Worm (Caenorhabditis elegans): ENCODE measurements around the gene zim-1.

DNA sequence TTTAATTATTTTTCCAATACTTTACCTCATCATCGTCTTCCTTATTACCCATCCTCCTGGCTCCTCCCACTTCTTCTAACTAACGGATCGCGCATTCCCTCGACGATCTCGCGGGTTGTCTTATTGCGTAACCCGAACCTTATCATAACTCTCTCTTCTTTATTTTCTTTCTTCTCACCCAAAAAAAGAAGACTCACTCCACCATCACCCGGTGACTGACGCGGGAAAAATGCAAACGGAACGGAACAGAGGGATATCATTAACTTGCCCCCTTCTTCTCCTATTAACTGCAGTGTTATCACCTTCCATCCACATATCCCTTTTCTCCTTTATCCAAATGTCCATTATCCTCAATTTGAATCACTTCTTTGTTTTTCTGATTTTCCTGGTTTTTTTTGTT, 23.2 kb downstream of the zim-1 start:
- TF ChIP-seq flt-1 (GFP tag; IDR thresholded peaks at IDR 0.05), result no peak
- no peak for TF ChIP-seq ztf-23 (GFP tag; IDR thresholded peaks at IDR 0.05)
- no peak for TF ChIP-seq T22C8.4 (GFP tag; IDR thresholded peaks at IDR 0.05)
- TF ChIP-seq tab-1 (GFP tag; IDR thresholded peaks at IDR 0.05), result no peak
- no peak for TF ChIP-seq med-1 (GFP tag; optimal IDR thresholded peaks at IDR 0.05; ENCODE audit: insufficient read depth)

All from whole organism, midembryonic.